Fruit fly (Drosophila melanogaster) whole organism, embryonic: ENCODE results near the gene Gsc.
A peak's percentile ranks its signal among the peaks of the same experiment; 100 is the strongest.

Experiments
- Atf-2 ChIP-seq: fragments of 200-800 bp; sonication (Bioruptor generic); optimal IDR thresholded peaks from 2 replicates; lab custom pipeline; 2016; ENCODE audit warnings: missing biosample characterization, missing genetic modification characterization
- CG10431 ChIP-seq: fragments of 200-800 bp; sonication (Bioruptor generic); optimal IDR thresholded peaks from 3 replicates; lab custom pipeline; 2018; ENCODE audit warnings: missing biosample characterization, mild to moderate bottlenecking, missing genetic modification characterization
- CG10462 ChIP-seq: fragments of 200-800 bp; sonication (Bioruptor generic); optimal IDR thresholded peaks from 2 replicates; lab custom pipeline; 2016; ENCODE audit warnings: missing biosample characterization, missing genetic modification characterization
- CG12391 ChIP-seq: fragments of 200-800 bp; sonication (Bioruptor generic); optimal IDR thresholded peaks from 3 replicates; lab custom pipeline; 2018; ENCODE audit warnings: missing biosample characterization, mild to moderate bottlenecking, missing genetic modification characterization, moderate library complexity
- CG17361 ChIP-seq: fragments of 200-800 bp; sonication (Bioruptor generic); IDR thresholded peaks from 3 replicates; pipeline ENCODE4 v1.3.6; 2022; ENCODE audit warnings: missing biosample characterization, missing genetic modification characterization
- CG2678 ChIP-seq: fragments of 200-800 bp; sonication (Bioruptor generic); optimal IDR thresholded peaks from 3 replicates; lab custom pipeline; 2019; ENCODE audit warnings: missing biosample characterization, mild to moderate bottlenecking, missing genetic modification characterization, moderate library complexity
- CG34422 ChIP-seq: fragments of 200-800 bp; sonication (Bioruptor generic); IDR thresholded peaks from 3 replicates; pipeline ENCODE4 v1.3.6; 2022; ENCODE audit warnings: missing biosample characterization, missing genetic modification characterization
- CG5245 ChIP-seq: fragments of 200-800 bp; sonication (Bioruptor generic); optimal IDR thresholded peaks from 3 replicates; lab custom pipeline; 2016; ENCODE audit warnings: missing biosample characterization, missing genetic modification characterization
- CG5953 ChIP-seq: fragments of 200-800 bp; sonication (Bioruptor generic); IDR thresholded peaks from 2 replicates; pipeline ENCODE4 v1.3.6; 2022; ENCODE audit warnings: missing biosample characterization, missing genetic modification characterization
- CG6854 ChIP-seq: fragments of 200-800 bp; sonication (Bioruptor generic); optimal IDR thresholded peaks from 3 replicates; lab custom pipeline; 2017; ENCODE audit warnings: missing biosample characterization, mild to moderate bottlenecking, missing genetic modification characterization
- CG7357 ChIP-seq: fragments of 200-800 bp; sonication (Bioruptor generic); IDR thresholded peaks from 3 replicates; pipeline ENCODE4 v1.3.6; 2022; ENCODE audit warnings: missing biosample characterization, missing genetic modification characterization
- CG7963 ChIP-seq: fragments of 200-800 bp; sonication (Bioruptor generic); IDR thresholded peaks from 3 replicates; pipeline ENCODE4 v1.3.6; 2022; ENCODE audit warnings: missing biosample characterization, missing genetic modification characterization; ENCODE audit not compliant: partially characterized antibody
- CG8359 ChIP-seq: fragments of 200-800 bp; sonication (Bioruptor generic); optimal IDR thresholded peaks from 2 replicates; lab custom pipeline; 2017; ENCODE audit warnings: missing biosample characterization, mild to moderate bottlenecking, missing genetic modification characterization, borderline replicate concordance
- CTCF ChIP-seq: fragments of 200-800 bp; sonication (Bioruptor generic); optimal IDR thresholded peaks from 2 replicates; lab custom pipeline; 2017; ENCODE audit warnings: missing biosample characterization, mild to moderate bottlenecking, missing genetic modification characterization, moderate library complexity
- Drgx ChIP-seq: fragments of 200-800 bp; sonication (Bioruptor generic); IDR thresholded peaks from 2 replicates; pipeline ENCODE4 v1.3.6; 2022; ENCODE audit warnings: missing biosample characterization, missing genetic modification characterization
- E2f2 ChIP-seq: fragments of 200-800 bp; sonication (Bioruptor generic); IDR thresholded peaks from 2 replicates; pipeline ENCODE4 v1.3.6; 2022; ENCODE audit warnings: missing biosample characterization, missing genetic modification characterization
- Ets65A ChIP-seq: fragments of 200-800 bp; sonication (Bioruptor generic); peaks from one replicate; lab custom pipeline; 2016; ENCODE audit warnings: missing biosample characterization, missing genetic modification characterization
- Gsc ChIP-seq: fragments of 200-800 bp; sonication (Bioruptor generic); IDR thresholded peaks from 2 replicates; pipeline ENCODE4 v1.3.6; 2022; ENCODE audit warnings: missing biosample characterization, missing genetic modification characterization
- Gug ChIP-seq: fragments of 200-800 bp; sonication (Bioruptor generic); IDR thresholded peaks from 4 replicates; pipeline ENCODE4 v1.3.6; 2022; ENCODE audit warnings: missing biosample characterization, missing genetic modification characterization
- HLH54F ChIP-seq: fragments of 200-800 bp; sonication (Bioruptor generic); optimal IDR thresholded peaks from 3 replicates; lab custom pipeline; 2016; ENCODE audit warnings: missing biosample characterization, missing genetic modification characterization
- HmgD ChIP-seq: fragments of 200-800 bp; sonication (Bioruptor generic); optimal IDR thresholded peaks from 3 replicates; lab custom pipeline; 2016; ENCODE audit warnings: missing biosample characterization, missing genetic modification characterization
- Hsf ChIP-seq: fragments of 200-800 bp; sonication (Bioruptor generic); optimal IDR thresholded peaks from 3 replicates; lab custom pipeline; 2016; ENCODE audit warnings: missing biosample characterization, missing genetic modification characterization
- NC2β ChIP-seq: fragments of 200-800 bp; sonication (Bioruptor generic); optimal IDR thresholded peaks from 2 replicates; lab custom pipeline; 2016; ENCODE audit warnings: missing biosample characterization, missing genetic modification characterization
- Neu2 ChIP-seq: fragments of 200-800 bp; sonication (Bioruptor generic); optimal IDR thresholded peaks from 3 replicates; lab custom pipeline; 2016; ENCODE audit warnings: missing biosample characterization, missing genetic modification characterization, borderline replicate concordance
- Nf-YC ChIP-seq: fragments of 200-800 bp; optimal IDR thresholded peaks from 3 replicates; lab custom pipeline; 2019; ENCODE audit warnings: missing biosample characterization, mild to moderate bottlenecking, missing genetic modification characterization, moderate library complexity
- Rx ChIP-seq: fragments of 200-800 bp; sonication (Bioruptor generic); IDR thresholded peaks from 2 replicates; pipeline ENCODE4 v1.3.6; 2022; ENCODE audit warnings: missing biosample characterization, missing genetic modification characterization
- Sox100B ChIP-seq: fragments of 200-800 bp; sonication (Bioruptor generic); optimal IDR thresholded peaks from 3 replicates; lab custom pipeline; 2018; ENCODE audit warnings: missing biosample characterization, mild to moderate bottlenecking, missing genetic modification characterization
- Trl ChIP-seq, 3 experiments: fragments of >200 bp in 2 of 3; fragments of 200-800 bp in 1 of 3; sonication (Bioruptor generic) in 1 of 3; optimal IDR thresholded peaks; 2 replicates in 1 of 3; 3 replicates in 2 of 3; lab custom pipeline; 2016 to 2017; ENCODE audit warnings: missing biosample characterization in 1 of 3, missing genetic modification characterization in 1 of 3
- az2 ChIP-seq: fragments of 200-800 bp; sonication (Bioruptor generic); optimal IDR thresholded peaks from 3 replicates; lab custom pipeline; 2016; ENCODE audit warnings: missing biosample characterization, missing genetic modification characterization
- bsh ChIP-seq, 2 experiments: fragments of 200-800 bp; sonication (Bioruptor generic); optimal IDR thresholded peaks; 2 replicates each; lab custom pipeline; 2017 to 2018; ENCODE audit warnings: mild to moderate bottlenecking in 2 of 2, missing biosample characterization in 2 of 2, missing genetic modification characterization in 2 of 2, moderate library complexity in 1 of 2
- chm ChIP-seq: fragments of 200-800 bp; sonication (Bioruptor generic); IDR thresholded peaks from 2 replicates; pipeline ENCODE4 v1.3.6; 2022; ENCODE audit warnings: missing biosample characterization, missing genetic modification characterization
- croc ChIP-seq: fragments of 200-800 bp; sonication (Bioruptor generic); conservative IDR thresholded peaks from 3 replicates; pipeline ENCODE4 v1.3.6; 2022; ENCODE audit warnings: missing biosample characterization, missing genetic modification characterization
- en ChIP-seq: fragments of 200-800 bp; sonication (Bioruptor generic); optimal IDR thresholded peaks from 2 replicates; lab custom pipeline; 2016; ENCODE audit warnings: missing biosample characterization, missing genetic modification characterization
- gcm ChIP-seq: fragments of 200-800 bp; sonication (Bioruptor generic); optimal IDR thresholded peaks from 2 replicates; lab custom pipeline; 2019; ENCODE audit warnings: missing biosample characterization, mild to moderate bottlenecking, missing genetic modification characterization, moderate library complexity
- hbn ChIP-seq: fragments of 200-800 bp; sonication (Bioruptor generic); IDR thresholded peaks from 2 replicates; pipeline ENCODE4 v1.3.6; 2022; ENCODE audit warnings: missing biosample characterization, missing genetic modification characterization; ENCODE audit not compliant: partially characterized antibody
- ken ChIP-seq: fragments of 200-800 bp; sonication (Bioruptor generic); IDR thresholded peaks from 3 replicates; pipeline ENCODE4 v1.3.6; 2022; ENCODE audit warnings: missing biosample characterization, missing genetic modification characterization
- lbe ChIP-seq: fragments of 200-800 bp; sonication (Bioruptor generic); optimal IDR thresholded peaks from 2 replicates; lab custom pipeline; 2016; ENCODE audit warnings: missing biosample characterization, mild to moderate bottlenecking, missing genetic modification characterization
- maf-S ChIP-seq: fragments of 200-800 bp; sonication (Bioruptor generic); optimal IDR thresholded peaks from 2 replicates; lab custom pipeline; 2016; ENCODE audit warnings: missing biosample characterization, missing genetic modification characterization
- nom ChIP-seq: fragments of 200-800 bp; sonication (Bioruptor generic); optimal IDR thresholded peaks from 2 replicates; lab custom pipeline; 2017; ENCODE audit warnings: missing biosample characterization, missing genetic modification characterization, mild to moderate bottlenecking, moderate library complexity, missing genetic modification reagents
- pnt ChIP-seq: fragments of 200-800 bp; sonication (Bioruptor generic); optimal IDR thresholded peaks from 3 replicates; lab custom pipeline; 2016; ENCODE audit warnings: missing biosample characterization, missing genetic modification characterization
- prd ChIP-seq, 3 experiments: fragments of >200 bp in 2 of 3; fragments of 200-800 bp in 1 of 3; sonication (Bioruptor generic) in 1 of 3; optimal IDR thresholded peaks in 2 of 3; IDR thresholded peaks in 1 of 3; 2 replicates in 2 of 3; 3 replicates in 1 of 3; pipeline versions ENCODE4 v1.3.6 to Lab custom; 2017 to 2022; ENCODE audit warnings: missing biosample characterization in 1 of 3, missing genetic modification characterization in 1 of 3
- psq ChIP-seq: fragments of 200-800 bp; sonication (Bioruptor generic); optimal IDR thresholded peaks from 2 replicates; lab custom pipeline; 2017; ENCODE audit warnings: missing biosample characterization, missing genetic modification characterization
- sens ChIP-seq: fragments of 200-800 bp; sonication (Bioruptor generic); peaks from one replicate; lab custom pipeline; 2016; ENCODE audit warnings: missing biosample characterization, missing genetic modification characterization
- sima ChIP-seq: fragments of 200-800 bp; sonication (Bioruptor generic); optimal IDR thresholded peaks from 2 replicates; lab custom pipeline; 2016; ENCODE audit warnings: missing biosample characterization, missing genetic modification characterization
- slou ChIP-seq: fragments of 200-800 bp; sonication (Bioruptor generic); optimal IDR thresholded peaks from 3 replicates; lab custom pipeline; 2016; ENCODE audit warnings: missing biosample characterization, missing genetic modification characterization
- tio ChIP-seq: fragments of 200-800 bp; sonication (Bioruptor generic); optimal IDR thresholded peaks from 2 replicates; lab custom pipeline; 2017; ENCODE audit warnings: missing biosample characterization, missing genetic modification characterization, inconsistent platforms
- z ChIP-seq: fragments of 200-800 bp; sonication (Bioruptor generic); IDR thresholded peaks from 3 replicates; pipeline ENCODE4 v1.3.6; 2022; ENCODE audit warnings: missing biosample characterization, missing genetic modification characterization

Gene Gsc

dm6 chr2L:609497-609896 lies 15.0 kb upstream of the Gsc start:
- TF ChIP-seq lbe (GFP tag; lab: Kevin White, UChicago) (no peak), Ets65A (GFP tag; lab: Kevin White, UChicago) (peak; percentile 77), sens (GFP tag; lab: Kevin White, UChicago) (peak; percentile 6), nom (peak; percentile 28), CG5245 (GFP tag; lab: Kevin White, UChicago) (no peak), bsh (GFP tag; optimal IDR thresholded peaks at IDR 0.05; lab: Kevin White, UChicago) (peak in 1 of 2 experiments; percentile 57)

dm6 chr2L:608143-608542 lies 13.7 kb upstream of the Gsc start:
- no peak for TF ChIP-seq CG7963 (GFP tag; lab: Robert Waterston, UW)
- no peak for TF ChIP-seq croc (GFP tag; lab: Robert Waterston, UW)
- no peak for TF ChIP-seq CG12391
- TF ChIP-seq Trl (optimal IDR thresholded peaks at IDR 0.05; lab: Kevin White, UChicago) = no peak
- TF ChIP-seq Trl (GFP tag; optimal IDR thresholded peaks at IDR 0.05; lab: Kevin White, UChicago) = no peak
- TF ChIP-seq NC2β = no peak
- TF ChIP-seq CG34422 (GFP tag; lab: Robert Waterston, UW) = no peak
- no peak for TF ChIP-seq slou (GFP tag; lab: Kevin White, UChicago)
- TF ChIP-seq CG10431 = no peak
- TF ChIP-seq E2f2 (GFP tag; lab: Robert Waterston, UW) = no peak
- no peak for TF ChIP-seq CG7357
- TF ChIP-seq Ets65A (GFP tag; lab: Kevin White, UChicago) = peak; percentile 56
- no peak for TF ChIP-seq Gsc (GFP tag; lab: Robert Waterston, UW)
- no peak for TF ChIP-seq HmgD (GFP tag; lab: Kevin White, UChicago)
- TF ChIP-seq CG17361 (GFP tag; lab: Robert Waterston, UW) = 0 out of 3 replicates have a peak, but pooled peaks have one; percentile 24
- no peak for TF ChIP-seq Hsf
- peak; percentile 62 for TF ChIP-seq Drgx
- peak; percentile 56 for TF ChIP-seq nom
- TF ChIP-seq chm (GFP tag; lab: Robert Waterston, UW) = no peak
- no peak for TF ChIP-seq CG6854 (GFP tag; lab: Kevin White, UChicago)
- peak in 1 of 2 experiments; percentile 40 for TF ChIP-seq bsh (GFP tag; optimal IDR thresholded peaks at IDR 0.05; lab: Kevin White, UChicago)
- TF ChIP-seq psq = no peak
- TF ChIP-seq CG2678 (tag; lab: Kevin White, UChicago) = no peak
- TF ChIP-seq ken (GFP tag; lab: Robert Waterston, UW) = no peak
- no peak for TF ChIP-seq HLH54F

dm6 chr2L:606952-607351 lies 12.5 kb upstream of the Gsc start:
- TF ChIP-seq en (GFP tag; lab: Kevin White, UChicago) (no peak), CTCF (GFP tag; lab: Kevin White, UChicago) (no peak), Gug (GFP tag; lab: Robert Waterston, UW) (no peak), CG8359 (GFP tag; lab: Kevin White, UChicago) (no peak), gcm (no peak), tio (GFP tag; lab: Kevin White, UChicago) (no peak), pnt (GFP tag; lab: Kevin White, UChicago) (no peak), Atf-2 (no peak), hbn (no peak), maf-S (GFP tag; lab: Kevin White, UChicago) (no peak), Sox100B (no peak), CG10462 (GFP tag; lab: Kevin White, UChicago) (no peak), Neu2 (GFP tag; lab: Kevin White, UChicago) (no peak), prd (optimal IDR thresholded peaks at IDR 0.05; lab: Kevin White, UChicago) (no peak), prd (GFP tag; IDR thresholded peaks at IDR 0.05; lab: Robert Waterston, UW) (no peak), CG5953 (no peak), Rx (GFP tag; lab: Robert Waterston, UW) (no peak), Nf-YC (tag; lab: Kevin White, UChicago) (no peak), z (GFP tag; lab: Robert Waterston, UW) (no peak), sima (GFP tag; lab: Kevin White, UChicago) (no peak), az2 (GFP tag; lab: Kevin White, UChicago) (no peak)
